Worm (Caenorhabditis elegans): ENCODE results near the gene ssp-32.
"Not testable (repeated sequence)": the region's sequence is repeated elsewhere in the genome, so short reads cannot be mapped to it uniquely, and the experiment has no call there.

ssp-32 gene

DNA sequence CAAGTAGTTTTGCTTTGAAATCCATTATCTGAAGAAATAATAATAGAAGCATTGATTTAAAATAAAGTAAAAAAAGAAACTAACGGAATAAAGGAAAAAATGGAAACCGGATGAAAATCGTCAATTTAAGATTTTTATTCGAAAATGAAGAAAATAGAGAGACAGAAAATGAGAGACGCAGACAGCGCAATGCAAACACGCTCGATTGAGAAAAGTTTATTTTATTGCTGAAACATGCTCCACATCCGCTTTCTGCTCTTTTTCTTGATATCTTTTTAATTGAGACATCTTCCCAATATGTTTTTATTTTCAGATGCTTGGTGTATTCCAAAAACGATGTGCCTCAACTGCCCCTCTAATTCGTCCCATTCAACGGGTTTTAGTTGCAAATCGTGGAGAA lies 10.9 kb upstream of the ssp-32 start, which contains the start of the genes prp-18 and mccc-1 (continued):
- TF ChIP-seq sptf-1 (tag; optimal IDR thresholded peaks at IDR 0.05): no peak
- peak; percentile 48 for TF ChIP-seq dsc-1 (tag; optimal IDR thresholded peaks at IDR 0.05)
- no peak for TF ChIP-seq nhr-47 (tag; optimal IDR thresholded peaks at IDR 0.05)
- TF ChIP-seq ets-5 (GFP tag; IDR thresholded peaks at IDR 0.05): no peak
- TF ChIP-seq C16A3.4 (tag; optimal IDR thresholded peaks at IDR 0.05): peak; percentile 62
- TF ChIP-seq isw-1 (GFP tag; IDR thresholded peaks at IDR 0.05): peak; percentile 36
- TF ChIP-seq ceh-8 (GFP tag; optimal IDR thresholded peaks at IDR 0.05): no peak
- no peak for TF ChIP-seq fkh-8 (tag; optimal IDR thresholded peaks at IDR 0.05)
- TF ChIP-seq xbp-1 (tag; optimal IDR thresholded peaks at IDR 0.05): peak; percentile 48

DNA sequence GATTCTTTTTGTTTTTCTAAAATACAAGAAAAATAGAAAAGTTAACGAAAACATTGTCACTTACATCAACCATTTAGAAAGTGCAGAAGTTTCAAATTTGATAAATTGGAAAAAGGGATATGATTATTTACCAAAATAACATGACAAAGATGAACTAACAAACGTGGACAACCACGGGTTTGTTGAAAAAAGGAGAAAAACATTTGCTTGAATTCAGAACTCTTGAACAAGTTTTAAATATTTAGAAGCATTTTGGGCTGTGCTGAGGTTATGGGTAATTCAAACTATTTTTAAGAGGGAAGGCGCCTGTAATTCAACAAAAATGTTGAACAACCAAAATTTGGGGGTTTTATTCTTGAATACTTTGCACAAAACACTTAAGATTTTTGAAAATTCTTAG lies 5.3 kb upstream of the ssp-32 start, which contains the start of gene ttbk-3:
TSS of gene ttbk-3 (minus strand) at position 101 of the 400 bp plus-strand sequence.
- TF ChIP-seq efl-1 (optimal IDR thresholded peaks at IDR 0.05) (no peak), efl-1 (GFP tag; optimal IDR thresholded peaks at IDR 0.05 in 1 of 2) (peak in 1 of 2 experiments; percentile 43), dsc-1 (tag; optimal IDR thresholded peaks at IDR 0.05) (no peak)

DNA sequence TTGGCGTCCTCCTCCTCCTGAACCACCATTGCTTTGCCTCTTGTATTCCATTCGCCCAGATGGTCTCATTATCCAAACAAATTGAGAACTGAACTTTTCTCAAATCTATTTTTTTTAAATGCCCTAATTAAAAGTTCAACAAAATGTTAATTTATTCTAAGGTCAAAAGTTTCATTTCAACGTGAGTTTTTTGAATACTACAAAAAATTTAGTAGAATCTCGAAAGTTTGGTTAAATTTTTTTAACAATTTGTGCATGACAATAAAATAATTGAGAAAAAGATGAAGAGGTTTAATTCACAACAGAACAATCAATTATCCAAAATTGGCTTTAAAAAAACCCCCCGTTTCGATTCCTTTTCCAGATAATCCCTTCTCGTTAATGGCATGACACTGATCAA lies 3.2 kb upstream of the ssp-32 start, which contains the start of gene F32B6.4:
TSS of gene F32B6.4 (minus strand) at position 101 of the 400 bp plus-strand sequence.
- no peak for TF ChIP-seq nhr-28 (tag; optimal IDR thresholded peaks at IDR 0.05)
- TF ChIP-seq ets-5 (GFP tag; IDR thresholded peaks at IDR 0.05): no peak
- no peak for TF ChIP-seq unc-62 (GFP tag; optimal IDR thresholded peaks at IDR 0.05)
- no peak for TF ChIP-seq tbx-2 (tag; optimal IDR thresholded peaks at IDR 0.05)
- no peak for TF ChIP-seq hpl-2 (GFP tag; optimal IDR thresholded peaks at IDR 0.05)
- no peak for TF ChIP-seq rnt-1 (tag; optimal IDR thresholded peaks at IDR 0.05)
- TF ChIP-seq egl-27 (tag; optimal IDR thresholded peaks at IDR 0.05): no peak
- no peak for TF ChIP-seq snpc-4 (tag; optimal IDR thresholded peaks at IDR 0.05)
- no peak for TF ChIP-seq aly-2 (tag; optimal IDR thresholded peaks at IDR 0.05)
- no peak for TF ChIP-seq irx-1 (tag; optimal IDR thresholded peaks at IDR 0.05)
- TF ChIP-seq ces-1 (GFP tag; optimal IDR thresholded peaks at IDR 0.05): no peak
- no peak for TF ChIP-seq lin-13 (GFP tag; optimal IDR thresholded peaks at IDR 0.05)
- TF ChIP-seq ama-1 (optimal IDR thresholded peaks at IDR 0.05): no peak
- TF ChIP-seq jun-1 (tag; optimal IDR thresholded peaks at IDR 0.05): no peak
- TF ChIP-seq nhr-76 (tag; optimal IDR thresholded peaks at IDR 0.05): no peak
- TF ChIP-seq nhr-84 (tag; optimal IDR thresholded peaks at IDR 0.05): no peak
- TF ChIP-seq nhr-71 (tag; optimal IDR thresholded peaks at IDR 0.05): no peak
- no peak for TF ChIP-seq unc-98 (GFP tag; IDR thresholded peaks at IDR 0.05)

DNA sequence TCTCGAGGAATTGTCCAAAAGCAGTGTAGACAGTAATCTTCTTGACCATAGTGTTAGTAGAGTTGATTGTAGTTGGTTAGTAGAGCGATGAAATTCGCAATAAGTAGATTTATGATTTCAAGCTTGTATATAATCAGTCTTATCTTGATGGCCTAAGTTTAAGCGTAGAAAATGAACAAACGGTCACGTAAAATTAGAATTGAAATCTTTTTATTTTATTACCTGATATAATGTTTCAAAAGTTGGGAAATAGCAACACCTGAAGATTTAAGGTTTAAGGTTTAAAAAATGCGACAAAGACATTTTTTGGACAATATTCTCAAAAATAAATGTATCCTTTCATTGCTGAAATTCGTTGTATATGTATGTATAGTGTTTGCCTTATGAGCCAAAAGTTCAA lies 1.5 kb upstream of the ssp-32 start, which contains the start of gene sss-1:
TSS of gene sss-1 (minus strand) at position 101 of the 400 bp plus-strand sequence.
- not testable (repeated sequence) for TF ChIP-seq ceh-63 (GFP tag; optimal IDR thresholded peaks at IDR 0.05); C34B4.2 (tag; optimal IDR thresholded peaks at IDR 0.05); unc-98 (GFP tag; IDR thresholded peaks at IDR 0.05)

DNA sequence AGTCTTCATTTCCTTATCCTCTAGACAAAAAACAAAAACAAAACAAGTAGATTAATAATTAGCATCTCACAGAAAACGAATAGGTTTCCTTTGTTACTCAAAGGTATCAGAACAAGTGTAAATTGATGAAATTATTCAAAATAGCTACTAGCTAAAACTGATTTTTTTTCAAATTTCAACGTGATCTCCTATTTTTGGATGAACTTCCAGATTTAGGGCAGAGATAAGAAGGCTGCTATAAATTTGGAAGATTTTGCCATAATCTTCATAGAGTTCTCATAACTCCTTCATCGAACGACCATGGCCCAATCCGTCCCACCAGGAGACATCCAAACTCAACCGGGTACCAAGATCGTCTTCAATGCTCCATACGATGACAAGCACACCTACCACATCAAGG lies 857 bp upstream of the ssp-32 start, which contains the start of gene msp-77:
TSS of gene msp-77 (plus strand) at position 301 of the 400 bp plus-strand sequence.
- TF ChIP-seq nhr-11 (tag; optimal IDR thresholded peaks at IDR 0.05); egl-13 (tag; optimal IDR thresholded peaks at IDR 0.05); dpl-1 (GFP tag; optimal IDR thresholded peaks at IDR 0.05): not testable (repeated sequence)

DNA sequence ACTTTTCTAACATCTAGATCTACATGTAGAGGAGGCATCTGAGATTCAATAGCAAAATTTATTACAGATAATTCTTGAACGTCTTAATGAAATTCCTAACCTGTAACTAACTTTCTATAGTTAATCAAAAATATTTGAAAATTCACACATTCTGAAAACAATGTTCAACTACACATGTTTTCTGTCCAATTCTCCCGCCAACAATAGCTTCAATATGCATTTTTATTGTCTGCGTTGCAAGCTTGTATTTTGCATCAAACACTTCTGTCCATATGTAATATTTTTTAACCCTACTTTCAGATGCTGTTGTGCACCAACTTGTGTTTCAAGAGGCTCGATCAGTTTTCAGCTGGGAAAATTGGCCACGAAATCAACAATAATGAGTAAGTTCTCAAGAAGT lies 3.5 kb downstream of the ssp-32 start, which contains the start of gene tbc-3:
TSS of gene tbc-3 (plus strand) at position 301 of the 400 bp plus-strand sequence.
- TF ChIP-seq efl-1 (optimal IDR thresholded peaks at IDR 0.05): no peak
- TF ChIP-seq efl-1 (GFP tag; optimal IDR thresholded peaks at IDR 0.05 in 1 of 2): peak in 1 of 2 experiments; percentile 21
- no peak for TF ChIP-seq tlp-1 (tag; optimal IDR thresholded peaks at IDR 0.05)

All from whole organism, L1 larva.